Worm (Caenorhabditis elegans): ENCODE measurements around the gene K08H10.10.

- TF ChIP-seq dao-5 (tag; optimal IDR thresholded peaks at IDR 0.05) (no peak), W03F9.2 (tag; optimal IDR thresholded peaks at IDR 0.05) (no peak), him-1 (tag; optimal IDR thresholded peaks at IDR 0.05) (no peak)
Observed at ce11 chrV:10031384-10032171, 30.7 kb downstream of the K08H10.10 start.

All from whole organism, L4/young adult.